Worm (Caenorhabditis elegans): ENCODE results near the gene srh-215.
A peak's percentile ranks its signal among the peaks of the same experiment; 100 is the strongest.

Gene srh-215

DNA sequence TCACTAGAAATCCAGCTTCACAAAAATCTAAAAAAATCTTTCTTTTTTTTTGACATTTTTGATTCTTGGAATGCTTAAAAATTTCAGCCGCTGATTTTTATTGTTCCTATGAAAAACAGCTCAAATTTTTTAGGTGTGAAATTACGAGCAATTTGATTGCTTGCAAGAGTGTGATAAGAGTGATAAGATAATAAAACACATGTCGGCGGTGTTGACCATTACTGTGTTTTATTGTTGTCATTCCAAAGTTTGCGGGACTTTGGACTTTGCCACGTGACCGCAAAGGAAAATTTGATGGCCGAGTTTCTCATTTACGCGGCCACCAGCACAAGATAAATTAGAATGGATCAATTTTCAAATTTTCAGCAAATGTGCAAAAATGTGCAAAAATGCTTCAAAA, 15.1 kb downstream of the srh-215 start:
- TF ChIP-seq snpc-4 (tag; optimal IDR thresholded peaks at IDR 0.05) (no peak), gmeb-1 (tag; optimal IDR thresholded peaks at IDR 0.05) (peak; percentile 45), sma-9 (GFP tag; optimal IDR thresholded peaks at IDR 0.05) (peak; percentile 29), sma-9 (tag; optimal IDR thresholded peaks at IDR 0.05) (no peak), ceh-16 (tag; optimal IDR thresholded peaks at IDR 0.05) (no peak), fos-1 (tag; optimal IDR thresholded peaks at IDR 0.05) (peak; percentile 42)

DNA sequence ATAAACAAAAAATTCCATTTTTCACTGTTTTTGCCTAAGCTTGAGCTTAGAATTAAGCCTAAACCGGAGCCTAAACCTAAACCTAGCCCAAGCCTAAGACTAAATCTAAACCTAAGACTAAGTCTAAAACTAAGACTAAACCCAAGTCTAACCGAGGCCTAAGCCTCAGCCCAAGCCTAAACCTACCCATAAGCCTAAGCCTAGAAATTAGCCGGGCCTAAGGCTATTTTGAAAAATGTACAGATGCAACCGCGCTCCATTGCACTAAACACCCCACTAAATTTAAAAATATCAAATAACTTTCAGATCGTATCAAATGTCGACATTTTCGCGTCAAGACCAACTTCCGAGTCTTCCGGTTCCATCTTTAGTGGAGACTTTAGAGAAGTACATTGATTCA, 16.6 kb downstream of the srh-215 start, which contains the start of gene T20B3.1:
Gene T20B3.1 (plus strand): TSS at position 301 of the 400 bp plus-strand sequence.
- TF ChIP-seq mbf-1 (tag; optimal IDR thresholded peaks at IDR 0.05) = no peak
- no peak for TF ChIP-seq nhr-12 (tag; optimal IDR thresholded peaks at IDR 0.05)
- no peak for TF ChIP-seq ztf-4 (tag; optimal IDR thresholded peaks at IDR 0.05)
- no peak for TF ChIP-seq nhr-25 (tag; optimal IDR thresholded peaks at IDR 0.05)
- TF ChIP-seq ztf-11 (tag; optimal IDR thresholded peaks at IDR 0.05) = no peak
- TF ChIP-seq ceh-16 (tag; optimal IDR thresholded peaks at IDR 0.05) = no peak
- TF ChIP-seq sma-9 (GFP tag; optimal IDR thresholded peaks at IDR 0.05) = no peak
- no peak for TF ChIP-seq sma-9 (tag; optimal IDR thresholded peaks at IDR 0.05)
- no peak for TF ChIP-seq crh-2 (tag; optimal IDR thresholded peaks at IDR 0.05)
- TF ChIP-seq unc-55 (GFP tag; optimal IDR thresholded peaks at IDR 0.05) = no peak
- TF ChIP-seq nhr-10 (tag; optimal IDR thresholded peaks at IDR 0.05) = no peak
- no peak for TF ChIP-seq nhr-21 (tag; optimal IDR thresholded peaks at IDR 0.05)
- TF ChIP-seq fos-1 (tag; optimal IDR thresholded peaks at IDR 0.05) = no peak
- TF ChIP-seq zag-1 (tag; optimal IDR thresholded peaks at IDR 0.05) = no peak
- TF ChIP-seq nhr-23 (tag; optimal IDR thresholded peaks at IDR 0.05) = no peak
- TF ChIP-seq Y55F3AM.14 (GFP tag; optimal IDR thresholded peaks at IDR 0.05) = no peak

DNA sequence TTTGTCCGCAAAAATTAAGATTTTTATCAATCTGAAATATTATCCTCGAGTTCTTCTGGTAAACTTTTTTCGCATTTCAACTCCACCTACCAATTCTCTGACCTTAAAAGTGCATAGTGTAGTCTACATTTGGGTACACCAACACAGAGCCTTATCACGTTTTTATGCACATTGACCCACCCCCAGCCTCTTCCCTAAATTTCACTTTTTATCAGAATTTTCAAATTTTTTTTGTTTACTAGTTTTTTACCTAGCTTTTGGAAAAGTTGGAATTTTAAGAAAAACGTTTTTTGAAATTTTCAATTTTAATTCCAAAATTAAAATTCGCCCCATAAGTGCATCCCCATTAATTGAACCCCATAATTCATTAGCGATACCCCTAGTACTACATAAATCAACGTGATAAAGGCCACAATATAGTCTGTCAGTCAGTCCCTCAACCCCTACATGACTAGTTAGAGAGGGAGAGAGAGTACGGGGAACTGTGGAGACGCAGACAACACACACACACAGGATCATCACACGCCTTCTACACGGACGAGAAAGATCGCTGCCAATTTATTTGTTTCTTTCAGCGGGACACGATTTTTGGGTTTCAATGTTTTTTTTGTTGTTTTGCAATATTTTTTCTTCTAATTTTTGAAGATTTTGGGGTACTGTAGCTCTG, 17.1 kb downstream of the srh-215 start:
- no peak for TF ChIP-seq ceh-16 (tag; optimal IDR thresholded peaks at IDR 0.05)
- TF ChIP-seq unc-55 (GFP tag; optimal IDR thresholded peaks at IDR 0.05) = peak; percentile 10
- no peak for TF ChIP-seq nhr-129 (tag; optimal IDR thresholded peaks at IDR 0.05)
- no peak for TF ChIP-seq unc-62 (GFP tag; optimal IDR thresholded peaks at IDR 0.05)
- TF ChIP-seq mab-5 (tag; optimal IDR thresholded peaks at IDR 0.05) = peak; percentile 42
- TF ChIP-seq nhr-237 (tag; optimal IDR thresholded peaks at IDR 0.05) = no peak
- peak; percentile 45 for TF ChIP-seq nhr-21 (tag; optimal IDR thresholded peaks at IDR 0.05)
- peak; percentile 48 for TF ChIP-seq nhr-25 (tag; optimal IDR thresholded peaks at IDR 0.05)
- peak; percentile 7 for TF ChIP-seq sma-3 (GFP tag; optimal IDR thresholded peaks at IDR 0.05)

DNA sequence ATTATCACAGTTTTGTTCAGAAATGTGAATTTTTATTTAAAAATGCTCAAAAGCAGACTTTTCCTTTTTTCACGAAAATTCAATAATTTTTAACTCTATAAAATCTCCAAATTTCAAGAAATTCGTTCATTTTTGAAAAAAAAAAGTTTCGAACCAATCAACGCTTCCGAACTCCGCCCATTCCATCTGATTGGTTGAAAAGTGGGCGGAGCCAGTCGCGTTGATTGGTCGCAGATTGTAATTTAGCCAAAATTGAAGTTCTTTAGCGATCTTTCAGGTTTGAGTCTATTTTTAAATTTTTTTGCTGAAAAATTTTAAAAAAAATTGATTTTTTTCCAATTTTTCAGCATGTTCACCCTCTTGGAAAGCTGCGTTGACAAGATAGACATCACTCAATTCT, 19.4 kb downstream of the srh-215 start:
- TF ChIP-seq ztf-11 (tag; optimal IDR thresholded peaks at IDR 0.05) (no peak), sma-9 (GFP tag; optimal IDR thresholded peaks at IDR 0.05) (no peak), sma-9 (tag; optimal IDR thresholded peaks at IDR 0.05) (no peak), lin-39 (tag; optimal IDR thresholded peaks at IDR 0.05) (no peak), nhr-10 (tag; optimal IDR thresholded peaks at IDR 0.05) (no peak), egl-27 (tag; optimal IDR thresholded peaks at IDR 0.05) (no peak), unc-55 (GFP tag; optimal IDR thresholded peaks at IDR 0.05) (no peak), ztf-4 (tag; optimal IDR thresholded peaks at IDR 0.05) (no peak), sem-4 (tag; optimal IDR thresholded peaks at IDR 0.05) (no peak), nhr-23 (tag; optimal IDR thresholded peaks at IDR 0.05) (no peak), mbf-1 (tag; optimal IDR thresholded peaks at IDR 0.05) (no peak), snpc-4 (tag; optimal IDR thresholded peaks at IDR 0.05) (no peak), mab-5 (tag; optimal IDR thresholded peaks at IDR 0.05) (no peak)

DNA sequence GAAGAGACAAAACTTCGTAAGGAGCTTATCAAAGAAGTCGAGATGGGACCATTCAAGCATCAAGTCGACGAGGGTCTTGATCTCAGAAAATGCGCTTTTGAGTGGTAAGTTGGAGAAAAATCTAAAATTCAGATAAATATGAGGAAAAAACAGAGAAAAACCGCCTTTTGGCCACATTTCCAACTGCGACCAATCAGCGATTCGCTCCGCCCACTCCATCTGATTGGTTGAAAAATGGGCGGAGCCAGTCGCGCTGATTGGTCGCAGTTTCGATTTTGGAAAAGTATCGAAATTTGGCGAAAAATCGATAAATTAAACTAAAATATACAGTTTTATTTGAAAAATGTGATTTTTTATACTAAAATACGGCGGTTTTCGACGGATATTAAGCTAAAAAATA, 20.0 kb downstream of the srh-215 start:
- no peak for TF ChIP-seq nhr-237 (tag; optimal IDR thresholded peaks at IDR 0.05)
- TF ChIP-seq elt-1 (tag; optimal IDR thresholded peaks at IDR 0.05) = no peak
- TF ChIP-seq nhr-25 (tag; optimal IDR thresholded peaks at IDR 0.05) = no peak
- no peak for TF ChIP-seq ZK546.5 (tag; optimal IDR thresholded peaks at IDR 0.05)
- TF ChIP-seq ztf-4 (tag; optimal IDR thresholded peaks at IDR 0.05) = no peak

DNA sequence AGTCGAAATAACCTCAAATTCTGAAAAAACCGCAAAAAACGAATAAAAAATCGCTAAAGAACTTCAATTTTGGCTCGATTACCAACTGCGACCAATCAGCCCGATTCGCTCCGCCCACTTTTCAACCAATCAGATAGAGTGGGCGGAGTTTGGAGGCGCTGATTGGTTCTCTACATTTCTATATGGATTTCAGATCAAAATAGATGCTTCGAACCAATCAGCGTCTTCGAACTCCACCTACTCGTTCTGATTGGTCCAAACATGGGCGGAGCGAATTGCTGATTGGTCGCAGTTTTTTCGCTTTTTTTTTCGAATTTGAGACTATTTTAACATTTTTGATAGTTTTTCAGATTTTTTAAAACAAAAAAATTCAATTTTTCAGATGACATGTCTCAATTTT, 23.7 kb downstream of the srh-215 start:
- TF ChIP-seq ztf-4 (tag; optimal IDR thresholded peaks at IDR 0.05) = no peak
- TF ChIP-seq C34F6.9 (tag; optimal IDR thresholded peaks at IDR 0.05) = no peak
- no peak for TF ChIP-seq nhr-21 (tag; optimal IDR thresholded peaks at IDR 0.05)

DNA sequence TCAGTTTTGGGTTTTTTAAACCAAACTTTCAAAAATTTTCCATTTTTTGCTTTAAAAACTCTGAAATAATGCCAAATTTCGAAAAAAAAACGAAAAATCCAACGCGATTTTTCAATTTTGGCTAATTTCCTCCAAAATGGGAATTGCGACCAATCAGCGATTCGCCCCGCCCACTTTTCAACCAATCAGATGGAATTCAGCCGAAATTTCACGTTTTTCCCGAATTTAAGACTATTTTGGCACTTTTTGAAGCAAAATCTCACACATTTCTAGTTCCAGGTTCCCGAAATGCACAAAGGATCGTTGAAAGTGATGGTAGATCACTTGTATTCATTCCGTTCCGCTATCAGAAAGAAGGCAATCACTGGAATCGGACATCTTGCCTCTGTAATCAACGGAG, 27.0 kb downstream of the srh-215 start:
- no peak for TF ChIP-seq mbf-1 (tag; optimal IDR thresholded peaks at IDR 0.05)
- TF ChIP-seq elt-3 (tag; optimal IDR thresholded peaks at IDR 0.05) = no peak
- TF ChIP-seq R02D3.7 (tag; optimal IDR thresholded peaks at IDR 0.05) = no peak
- TF ChIP-seq nhr-11 (tag; optimal IDR thresholded peaks at IDR 0.05) = no peak
- TF ChIP-seq nhr-21 (tag; optimal IDR thresholded peaks at IDR 0.05) = no peak
- TF ChIP-seq sma-3 (GFP tag; optimal IDR thresholded peaks at IDR 0.05) = no peak
- TF ChIP-seq alr-1 (tag; optimal IDR thresholded peaks at IDR 0.05) = no peak
- TF ChIP-seq ama-1 (optimal IDR thresholded peaks at IDR 0.05) = no peak
- TF ChIP-seq ztf-4 (tag; optimal IDR thresholded peaks at IDR 0.05) = no peak
- TF ChIP-seq egl-27 (tag; optimal IDR thresholded peaks at IDR 0.05) = no peak
- no peak for TF ChIP-seq unc-62 (GFP tag; optimal IDR thresholded peaks at IDR 0.05)
- no peak for TF ChIP-seq F13H6.1 (tag; optimal IDR thresholded peaks at IDR 0.05)
- no peak for TF ChIP-seq C34F6.9 (tag; optimal IDR thresholded peaks at IDR 0.05)
- TF ChIP-seq nhr-10 (tag; optimal IDR thresholded peaks at IDR 0.05) = no peak
- no peak for TF ChIP-seq peb-1 (tag; optimal IDR thresholded peaks at IDR 0.05)
- TF ChIP-seq mdl-1 (tag; optimal IDR thresholded peaks at IDR 0.05) = no peak

Data from whole organism, L2 larva.